Worm (Caenorhabditis elegans) whole organism, L3 larva: ENCODE results near the gene F13B12.1.
A peak's percentile ranks its signal among the peaks of the same experiment; 100 is the strongest.

Experiments
- ZK546.5 ChIP-seq: sonication (generic microtip); optimal IDR thresholded peaks from 2 replicates; lab custom pipeline; 2017; ENCODE audit warnings: missing biosample characterization, missing genetic modification characterization
- aly-2 ChIP-seq: fragments of 150-350 bp; optimal IDR thresholded peaks from 2 replicates; lab custom pipeline; 2014; ENCODE audit warnings: missing biosample characterization, missing genetic modification characterization
- ama-1 ChIP-seq: fragments of 150-350 bp; optimal IDR thresholded peaks from 2 replicates; lab custom pipeline; 2018
- ceh-16 ChIP-seq: sonication (generic microtip); optimal IDR thresholded peaks from 2 replicates; lab custom pipeline; 2017; ENCODE audit warnings: missing biosample characterization, missing genetic modification characterization
- ceh-28 ChIP-seq: fragments of 150-350 bp; optimal IDR thresholded peaks from 2 replicates; lab custom pipeline; 2014; ENCODE audit warnings: missing biosample characterization, missing genetic modification reagents, missing genetic modification characterization
- ceh-82 ChIP-seq: fragments of 150-350 bp; optimal IDR thresholded peaks from 2 replicates; lab custom pipeline; 2014; ENCODE audit warnings: missing biosample characterization, missing genetic modification characterization
- ceh-9 ChIP-seq: sonication (generic microtip); optimal IDR thresholded peaks from 2 replicates; lab custom pipeline; 2018; ENCODE audit warnings: missing biosample characterization, missing genetic modification characterization
- daf-12 ChIP-seq: fragments of 150-350 bp; optimal IDR thresholded peaks from 2 replicates; lab custom pipeline; 2014; ENCODE audit warnings: missing biosample characterization, missing genetic modification reagents, missing genetic modification characterization
- egl-27 ChIP-seq: sonication (generic microtip); optimal IDR thresholded peaks from 4 replicates; lab custom pipeline; 2017; ENCODE audit warnings: missing biosample characterization, missing genetic modification reagents, missing genetic modification characterization
- egl-5 ChIP-seq: fragments of 150-350 bp; optimal IDR thresholded peaks from 2 replicates; lab custom pipeline; 2017; ENCODE audit warnings: missing biosample characterization, missing genetic modification reagents, missing genetic modification characterization, inconsistent platforms
- elt-1 ChIP-seq: fragments of 150-350 bp; optimal IDR thresholded peaks from 2 replicates; lab custom pipeline; 2014; ENCODE audit warnings: missing biosample characterization, missing genetic modification characterization
- elt-2 ChIP-seq: sonication (generic microtip); optimal IDR thresholded peaks from 2 replicates; lab custom pipeline; 2016; ENCODE audit warnings: missing genetic modification reagents, mild to moderate bottlenecking, missing genetic modification characterization, missing compliant biosample characterization
- eor-1 ChIP-seq, 2 experiments: fragments of 150-350 bp; optimal IDR thresholded peaks; 2 replicates each; lab custom pipeline; 2014 to 2018; ENCODE audit warnings: missing biosample characterization in 2 of 2, missing genetic modification characterization in 2 of 2
- fkh-10 ChIP-seq: sonication (generic microtip); optimal IDR thresholded peaks from 2 replicates; lab custom pipeline; 2017; ENCODE audit warnings: missing biosample characterization, missing genetic modification reagents, missing genetic modification characterization
- fos-1 ChIP-seq: fragments of 150-350 bp; optimal IDR thresholded peaks from 2 replicates; lab custom pipeline; 2014; ENCODE audit warnings: missing biosample characterization, missing genetic modification characterization
- hmg-11 ChIP-seq: sonication (generic microtip); optimal IDR thresholded peaks from 2 replicates; lab custom pipeline; 2016; ENCODE audit warnings: missing genetic modification characterization, missing compliant biosample characterization
- jun-1 ChIP-seq: fragments of 150-350 bp; optimal IDR thresholded peaks from 2 replicates; lab custom pipeline; 2014; ENCODE audit warnings: missing biosample characterization, missing genetic modification reagents, missing genetic modification characterization
- lin-15B ChIP-seq: fragments of 150-350 bp; optimal IDR thresholded peaks from 2 replicates; lab custom pipeline; 2014; ENCODE audit warnings: missing biosample characterization, missing genetic modification characterization
- lin-39 ChIP-seq: fragments of 150-350 bp; optimal IDR thresholded peaks from 2 replicates; lab custom pipeline; 2018; ENCODE audit warnings: missing biosample characterization, missing genetic modification reagents, missing genetic modification characterization
- lsy-12 ChIP-seq: sonication (generic microtip); optimal IDR thresholded peaks from 2 replicates; lab custom pipeline; 2016; ENCODE audit warnings: mild to moderate bottlenecking, missing genetic modification characterization, missing compliant biosample characterization
- mdl-1 ChIP-seq: fragments of 150-350 bp; optimal IDR thresholded peaks from 2 replicates; lab custom pipeline; 2014; ENCODE audit warnings: missing biosample characterization, missing genetic modification characterization
- mml-1 ChIP-seq: fragments of 150-350 bp; sonication (generic microtip); optimal IDR thresholded peaks from 3 replicates; lab custom pipeline; 2014; ENCODE audit warnings: missing biosample characterization, missing genetic modification characterization
- nfya-1 ChIP-seq: sonication (generic microtip); optimal IDR thresholded peaks from 2 replicates; lab custom pipeline; 2017; ENCODE audit warnings: missing genetic modification characterization, mild to moderate bottlenecking, missing compliant biosample characterization, antibody characterized with exemption, moderate library complexity; ENCODE audit not compliant: insufficient read depth
- nhr-11 ChIP-seq: fragments of 150-350 bp; optimal IDR thresholded peaks from 2 replicates; lab custom pipeline; 2014; ENCODE audit warnings: missing biosample characterization, missing genetic modification characterization
- nhr-23 ChIP-seq: fragments of 150-350 bp; optimal IDR thresholded peaks from 2 replicates; lab custom pipeline; 2014; ENCODE audit warnings: missing biosample characterization, missing genetic modification reagents, missing genetic modification characterization
- nhr-237 ChIP-seq: fragments of 150-350 bp; optimal IDR thresholded peaks from 2 replicates; lab custom pipeline; 2014; ENCODE audit warnings: missing biosample characterization, missing genetic modification characterization
- nhr-25 ChIP-seq: sonication (generic microtip); optimal IDR thresholded peaks from 2 replicates; lab custom pipeline; 2017; ENCODE audit warnings: missing biosample characterization, missing genetic modification characterization
- nhr-28 ChIP-seq: fragments of 150-350 bp; optimal IDR thresholded peaks from 2 replicates; lab custom pipeline; 2014; ENCODE audit warnings: missing biosample characterization, missing genetic modification characterization
- nhr-43 ChIP-seq: sonication (generic microtip); optimal IDR thresholded peaks from 2 replicates; lab custom pipeline; 2016; ENCODE audit warnings: mild to moderate bottlenecking, missing genetic modification characterization, missing compliant biosample characterization; ENCODE audit not compliant: poor library complexity, severe bottlenecking
- nhr-67 ChIP-seq: fragments of 150-350 bp; optimal IDR thresholded peaks from 2 replicates; lab custom pipeline; 2014; ENCODE audit warnings: missing biosample characterization, missing genetic modification characterization
- pha-4 ChIP-seq: fragments of 150-350 bp; optimal IDR thresholded peaks from 2 replicates; lab custom pipeline; 2014; ENCODE audit warnings: missing biosample characterization, missing genetic modification reagents, missing genetic modification characterization
- pqm-1 ChIP-seq: fragments of 150-350 bp; optimal IDR thresholded peaks from 2 replicates; lab custom pipeline; 2017; ENCODE audit warnings: missing biosample characterization, missing genetic modification characterization, inconsistent platforms
- sea-2 ChIP-seq: fragments of 150-350 bp; sonication (generic microtip); optimal IDR thresholded peaks from 4 replicates; lab custom pipeline; 2014; ENCODE audit warnings: missing biosample characterization, missing genetic modification reagents, missing genetic modification characterization
- skn-1 ChIP-seq: fragments of 150-350 bp; optimal IDR thresholded peaks from 2 replicates; lab custom pipeline; 2014; ENCODE audit warnings: missing biosample characterization, missing genetic modification characterization
- snpc-4 ChIP-seq: fragments of 150-350 bp; optimal IDR thresholded peaks from 2 replicates; lab custom pipeline; 2014; ENCODE audit warnings: missing biosample characterization, missing genetic modification characterization
- tbx-2 ChIP-seq: sonication (generic microtip); optimal IDR thresholded peaks from 2 replicates; lab custom pipeline; 2016; ENCODE audit warnings: mild to moderate bottlenecking, missing genetic modification characterization, missing compliant biosample characterization
- unc-39 ChIP-seq: sonication (generic microtip); optimal IDR thresholded peaks from 4 replicates; lab custom pipeline; 2017; ENCODE audit warnings: missing biosample characterization, missing genetic modification characterization
- unc-62 ChIP-seq: fragments of 150-350 bp; sonication (generic microtip); optimal IDR thresholded peaks from 4 replicates; lab custom pipeline; 2014; ENCODE audit warnings: missing biosample characterization, missing genetic modification reagents, missing genetic modification characterization
- ztf-11 ChIP-seq: fragments of 150-350 bp; optimal IDR thresholded peaks from 2 replicates; lab custom pipeline; 2014; ENCODE audit warnings: missing biosample characterization, missing genetic modification characterization
- ztf-4 ChIP-seq: fragments of 150-350 bp; optimal IDR thresholded peaks from 2 replicates; lab custom pipeline; 2014; ENCODE audit warnings: missing biosample characterization, missing genetic modification characterization

Gene F13B12.1

DNA sequence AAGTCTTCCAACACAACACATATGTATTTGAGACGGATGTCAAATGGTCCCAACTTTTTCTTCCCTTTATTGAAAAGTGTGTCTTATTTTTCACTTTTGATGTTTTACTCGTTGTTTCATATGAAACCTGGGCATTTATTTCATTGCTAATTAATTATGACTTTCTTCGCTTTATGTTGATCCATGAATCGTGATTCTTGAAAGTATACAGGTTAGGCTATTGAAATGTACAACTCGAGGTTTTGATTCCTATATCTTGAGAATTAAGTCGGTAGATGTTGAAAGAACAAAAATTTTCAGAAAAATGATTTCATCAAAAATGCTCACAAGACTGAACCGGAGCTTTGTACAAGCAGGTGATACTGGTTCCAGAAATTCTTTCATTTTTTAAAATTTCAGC is 37.3 kb downstream of the F13B12.1 start, which contains the start of gene nfu-1:
Gene nfu-1, plus strand, starts transcription at position 301 of the 400 bp plus-strand sequence.
- TF ChIP-seq jun-1 (tag; lab: Kevin White, UChicago), result no peak
- TF ChIP-seq ZK546.5 (tag; lab: Kevin White, UChicago), result no peak
- TF ChIP-seq ztf-4 (tag; lab: Kevin White, UChicago), result no peak
- no peak for TF ChIP-seq egl-27 (tag; lab: Kevin White, UChicago)
- no peak for TF ChIP-seq ceh-9
- no peak for TF ChIP-seq mdl-1 (tag; lab: Kevin White, UChicago)
- no peak for TF ChIP-seq sea-2 (GFP tag; lab: Kevin White, UChicago)
- no peak for TF ChIP-seq ceh-28
- no peak for TF ChIP-seq ceh-82
- TF ChIP-seq, all 47 proteins: peak for 0

ce11 chrIV:10382894-10383293 is 41.5 kb downstream of the F13B12.1 start:
- TF ChIP-seq unc-39, result no peak
- no peak for TF ChIP-seq ceh-28
- TF ChIP-seq unc-62 (GFP tag; lab: Kevin White, UChicago), result no peak
- no peak for TF ChIP-seq lsy-12 (tag; lab: Kevin White, UChicago)
- no peak for TF ChIP-seq ceh-82
- no peak for TF ChIP-seq nhr-28 (tag; lab: Kevin White, UChicago)
- no peak for TF ChIP-seq nhr-23 (tag; lab: Kevin White, UChicago)
- no peak for TF ChIP-seq snpc-4 (tag; lab: Kevin White, UChicago)
- TF ChIP-seq nfya-1 (tag; lab: Kevin White, UChicago), result no peak
- no peak for TF ChIP-seq fos-1 (tag; lab: Kevin White, UChicago)
- no peak for TF ChIP-seq mml-1
- no peak for TF ChIP-seq daf-12 (tag; lab: Kevin White, UChicago)
- TF ChIP-seq nhr-11 (tag; lab: Kevin White, UChicago), result no peak
- TF ChIP-seq, all 47 proteins: peak for 0

- TF ChIP-seq ceh-16 (tag; lab: Kevin White, UChicago), result no peak
- no peak for TF ChIP-seq ztf-11 (tag; lab: Kevin White, UChicago)
- no peak for TF ChIP-seq aly-2 (tag; lab: Kevin White, UChicago)
- no peak for TF ChIP-seq elt-1 (tag; lab: Kevin White, UChicago)
- no peak for TF ChIP-seq eor-1 (tag; optimal IDR thresholded peaks at IDR 0.05; lab: Kevin White, UChicago)
- no peak for TF ChIP-seq sea-2 (GFP tag; lab: Kevin White, UChicago)
- TF ChIP-seq ceh-9, result no peak
- no peak for TF ChIP-seq skn-1 (tag; lab: Kevin White, UChicago)
- no peak for TF ChIP-seq nhr-43 (tag; lab: Kevin White, UChicago)
- TF ChIP-seq lsy-12 (tag; lab: Kevin White, UChicago), result no peak
- TF ChIP-seq pha-4 (tag; lab: Kevin White, UChicago), result no peak
- no peak for TF ChIP-seq ztf-4 (tag; lab: Kevin White, UChicago)
- no peak for TF ChIP-seq egl-5 (tag; lab: Kevin White, UChicago)
- no peak for TF ChIP-seq daf-12 (tag; lab: Kevin White, UChicago)
Measured at ce11 chrIV:10381035-10381434, 43.4 kb downstream of the F13B12.1 start.

DNA sequence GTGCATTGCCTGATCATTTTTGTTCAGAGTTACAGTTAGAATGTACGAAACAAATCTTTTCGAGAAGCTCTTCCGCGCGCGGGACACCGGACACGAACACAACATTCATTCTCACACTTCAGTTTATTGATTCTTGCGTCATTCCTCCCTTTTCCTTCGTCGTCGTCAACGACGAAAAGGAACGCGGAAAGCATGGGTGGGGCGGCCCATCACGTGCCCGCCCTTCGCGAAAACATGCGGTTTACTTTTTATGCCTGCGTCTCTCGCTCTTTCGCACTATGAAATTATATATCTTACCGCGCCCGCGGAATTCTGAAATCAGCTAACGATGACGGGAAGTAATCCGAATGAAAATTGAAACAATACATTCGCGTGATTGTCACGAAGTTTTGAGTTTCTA is 43.8 kb downstream of the F13B12.1 start:
- no peak for TF ChIP-seq nhr-11 (tag; lab: Kevin White, UChicago)
- TF ChIP-seq ztf-11 (tag; lab: Kevin White, UChicago), result no peak
- no peak for TF ChIP-seq pqm-1 (tag; lab: Kevin White, UChicago)
- no peak for TF ChIP-seq skn-1 (tag; lab: Kevin White, UChicago)
- no peak for TF ChIP-seq tbx-2 (tag; lab: Kevin White, UChicago)
- TF ChIP-seq nhr-23 (tag; lab: Kevin White, UChicago), result peak; percentile 60
- peak; percentile 45 for TF ChIP-seq lsy-12 (tag; lab: Kevin White, UChicago)
- no peak for TF ChIP-seq daf-12 (tag; lab: Kevin White, UChicago)
- no peak for TF ChIP-seq ZK546.5 (tag; lab: Kevin White, UChicago)
- peak; percentile 90 for TF ChIP-seq ama-1 (lab: Kevin White, UChicago)
- TF ChIP-seq nhr-43 (tag; lab: Kevin White, UChicago), result peak; percentile 81
- TF ChIP-seq nfya-1 (tag; lab: Kevin White, UChicago), result peak; percentile 54
- TF ChIP-seq snpc-4 (tag; lab: Kevin White, UChicago), result peak; percentile 54
- no peak for TF ChIP-seq nhr-67 (tag; lab: Kevin White, UChicago)
- peak; percentile 33 for TF ChIP-seq elt-2 (tag; lab: Kevin White, UChicago)
- TF ChIP-seq hmg-11 (tag; lab: Kevin White, UChicago), result peak; percentile 47
- peak; percentile 35 for TF ChIP-seq mdl-1 (tag; lab: Kevin White, UChicago)
- peak; percentile 13 for TF ChIP-seq nhr-25 (tag; lab: Kevin White, UChicago)
- TF ChIP-seq nhr-237 (tag; lab: Kevin White, UChicago), result no peak
- peak; percentile 82 for TF ChIP-seq egl-5 (tag; lab: Kevin White, UChicago)
- no peak for TF ChIP-seq elt-1 (tag; lab: Kevin White, UChicago)
- TF ChIP-seq fkh-10 (GFP tag; lab: Kevin White, UChicago), result no peak
- TF ChIP-seq ceh-16 (tag; lab: Kevin White, UChicago), result no peak
- no peak for TF ChIP-seq egl-27 (tag; lab: Kevin White, UChicago)
- no peak for TF ChIP-seq fos-1 (tag; lab: Kevin White, UChicago)
- peak; percentile 7 for TF ChIP-seq lin-15B (tag; lab: Kevin White, UChicago)
- TF ChIP-seq mml-1, result peak; percentile 49
- peak; percentile 52 for TF ChIP-seq pha-4 (tag; lab: Kevin White, UChicago)
- peak; percentile 58 for TF ChIP-seq lin-39 (tag; lab: Kevin White, UChicago)
- TF ChIP-seq ztf-4 (tag; lab: Kevin White, UChicago), result peak; percentile 39
- TF ChIP-seq sea-2 (GFP tag; lab: Kevin White, UChicago), result no peak
